Worm (Caenorhabditis elegans) whole organism, early embryonic: ENCODE measurements around the gene lido-18.

Experiments used
- B0310.2 ChIP-seq: sonication (generic microtip); optimal IDR thresholded peaks from 2 replicates; lab custom pipeline; 2016; ENCODE audit warnings: mild to moderate bottlenecking, missing genetic modification characterization, missing compliant biosample characterization
- ama-1 ChIP-seq: fragments of 150-350 bp; optimal IDR thresholded peaks from 2 replicates; lab custom pipeline; 2014
- ets-7 ChIP-seq: sonication (generic microtip); optimal IDR thresholded peaks from 2 replicates; lab custom pipeline; 2016; ENCODE audit warnings: missing genotype, missing genetic modification characterization, missing compliant biosample characterization
- tbx-11 ChIP-seq: fragments of 200-800 bp; sonication (Bioruptor generic); IDR thresholded peaks from 2 replicates; pipeline ENCODE4 v1.3.6; 2022; ENCODE audit warnings: missing genetic modification characterization, missing compliant biosample characterization

- TF ChIP-seq ets-7 (tag; lab: Kevin White, UChicago), result no peak
- TF ChIP-seq B0310.2, result no peak
- no peak for TF ChIP-seq ama-1
- TF ChIP-seq tbx-11, result no peak
These were observed 45.9 kb upstream of the lido-18 start, which contains the start of gene T04A6.1 for ce11 chrIII:7616228-7616627.
